Worm (Caenorhabditis elegans): ENCODE results near the gene snap-29.

- no peak for TF ChIP-seq ztf-4 (tag; optimal IDR thresholded peaks at IDR 0.05)
- TF ChIP-seq nhr-11 (tag; optimal IDR thresholded peaks at IDR 0.05), result no peak
- no peak for TF ChIP-seq ceh-82 (tag; optimal IDR thresholded peaks at IDR 0.05)
- no peak for TF ChIP-seq ceh-16 (tag; optimal IDR thresholded peaks at IDR 0.05)
- no peak for TF ChIP-seq lin-11 (tag; optimal IDR thresholded peaks at IDR 0.05)
Observed at ce11 chrIII:8771162-8771561, 4.9 kb upstream of the snap-29 start, which contains the start of gene K02D10.2.
